Fruit fly (Drosophila melanogaster): ENCODE measurements around the gene Nepl8.

- no peak for TF ChIP-seq CG8478 (optimal IDR thresholded peaks at IDR 0.05)
- TF ChIP-seq CTCF (optimal IDR thresholded peaks at IDR 0.05): no peak
Observed at dm6 chr2L:16469749-16470148, 18.2 kb upstream of the Nepl8 start.

Measured in S2 (cell line).